ENCODE assay signal across 5 fruit fly cellular contexts in genomic region chr3R:28847547-28848316, dm6.
TF ChIP-seq lines count a peak whose summit lies in the region.

No protein-coding gene starts in this region.

- no peak for TF ChIP-seq CTCF in whole organism, embryonic (GFP tag; optimal IDR thresholded peaks at IDR 0.05; lab: Kevin White, UChicago)

TF ChIP-seq in whole organism, 6 proteins besides CTCF, POLR2A, EP300 and RAD21:
- TF ChIP-seq pan (optimal IDR thresholded peaks at IDR 0.05; lab: Kevin White, UChicago) = peak; percentile 31
- TF ChIP-seq Dll (optimal IDR thresholded peaks at IDR 0.05; lab: Kevin White, UChicago) = no peak

TF ChIP-seq in whole organism, embryonic, 481 proteins besides CTCF, POLR2A, EP300 and RAD21 (continues in another document):
- TF ChIP-seq CG10267 (tag; optimal IDR thresholded peaks at IDR 0.05; lab: Kevin White, UChicago) (peak; percentile 10), Asciz (GFP tag; optimal IDR thresholded peaks at IDR 0.05; lab: Kevin White, UChicago) (peak; percentile 10), CG8388 (GFP tag; optimal IDR thresholded peaks at IDR 0.05; lab: Kevin White, UChicago) (peak; percentile 29), gem (tag; optimal IDR thresholded peaks at IDR 0.05; lab: Kevin White, UChicago) (peak; percentile 56), ato (GFP tag; IDR thresholded peaks at IDR 0.05; lab: Robert Waterston, UW; ENCODE audit: partially characterized antibody) (no peak), CG7556 (GFP tag; optimal IDR thresholded peaks at IDR 0.05; lab: Kevin White, UChicago) (peak; percentile 8), CG10979 (tag; optimal IDR thresholded peaks at IDR 0.05; lab: Kevin White, UChicago) (peak; percentile 28), CG8924 (tag; optimal IDR thresholded peaks at IDR 0.05; lab: Kevin White, UChicago) (peak; percentile 15), caup (GFP tag; optimal IDR thresholded peaks at IDR 0.05; lab: Kevin White, UChicago; ENCODE audit: severe bottlenecking) (no peak), CG31441 (GFP tag; IDR thresholded peaks at IDR 0.05; lab: Robert Waterston, UW) (peak; percentile 38; the same call in 1 of the 2 replicates), D19A (tag; optimal IDR thresholded peaks at IDR 0.05; lab: Kevin White, UChicago) (peak; percentile 37), CG2678 (tag; optimal IDR thresholded peaks at IDR 0.05; lab: Kevin White, UChicago) (peak; percentile 40), gsb-n (tag; optimal IDR thresholded peaks at IDR 0.05; lab: Kevin White, UChicago) (peak; percentile 35), CG15601 (tag; optimal IDR thresholded peaks at IDR 0.05; lab: Kevin White, UChicago) (peak; percentile 15), Sin3A (optimal IDR thresholded peaks at IDR 0.05; lab: Kevin White, UChicago) (no peak), ci (GFP tag; IDR thresholded peaks at IDR 0.05; lab: Robert Waterston, UW) (0 out of 3 replicates have a peak, but pooled peaks have one; percentile 7), Taf1 (GFP tag; IDR thresholded peaks at IDR 0.05; lab: Robert Waterston, UW) (no peak), D (optimal IDR thresholded peaks at IDR 0.05; lab: Kevin White, UChicago) (no peak), D (GFP tag; optimal IDR thresholded peaks at IDR 0.05; lab: Kevin White, UChicago) (peak; percentile 13), CG30403 (GFP tag; optimal IDR thresholded peaks at IDR 0.05; lab: Kevin White, UChicago) (peak; percentile 14), CG17361 (GFP tag; IDR thresholded peaks at IDR 0.05; lab: Robert Waterston, UW) (peak; percentile 52; the same call in 2 of the 3 replicates)

TF ChIP-seq in whole organism, prepupa, 60 proteins besides CTCF, POLR2A, EP300 and RAD21 (continues in another document):
- TF ChIP-seq CG15336 (GFP tag; IDR thresholded peaks at IDR 0.05; lab: Robert Waterston, UW) (no peak), Blimp-1 (GFP tag; optimal IDR thresholded peaks at IDR 0.05; lab: Kevin White, UChicago) (no peak), CG11294 (GFP tag; IDR thresholded peaks at IDR 0.05; lab: Robert Waterston, UW) (no peak), fkh (GFP tag; optimal IDR thresholded peaks at IDR 0.05; lab: Kevin White, UChicago) (no peak), CG6854 (GFP tag; optimal IDR thresholded peaks at IDR 0.05; lab: Kevin White, UChicago) (no peak), CG34406 (GFP tag; optimal IDR thresholded peaks at IDR 0.05; lab: Kevin White, UChicago) (peak; percentile 59), Ets21C (GFP tag; optimal IDR thresholded peaks at IDR 0.05; lab: Kevin White, UChicago) (peak; percentile 10), CG4318 (GFP tag; optimal IDR thresholded peaks at IDR 0.05; lab: Kevin White, UChicago) (no peak), achi (GFP tag; optimal IDR thresholded peaks at IDR 0.05; lab: Kevin White, UChicago) (peak; percentile 48), CG16779 (tag; optimal IDR thresholded peaks at IDR 0.05; lab: Kevin White, UChicago) (no peak), CG8319 (GFP tag; optimal IDR thresholded peaks at IDR 0.05; lab: Kevin White, UChicago) (peak; percentile 26), CG6808 (GFP tag; optimal IDR thresholded peaks at IDR 0.05; lab: Kevin White, UChicago) (peak; percentile 69), CG11762 (GFP tag; optimal IDR thresholded peaks at IDR 0.05; lab: Kevin White, UChicago; ENCODE audit: insufficient read depth) (peak; percentile 35), CG8632 (GFP tag; optimal IDR thresholded peaks at IDR 0.05; lab: Kevin White, UChicago) (peak; percentile 21), acj6 (GFP tag; optimal IDR thresholded peaks at IDR 0.05; lab: Kevin White, UChicago) (peak; percentile 67), Eip78C (GFP tag; lab: Kevin White, UChicago) (peak; percentile 85), CG32006 (GFP tag; optimal IDR thresholded peaks at IDR 0.05; lab: Kevin White, UChicago) (peak; percentile 49), OdsH (GFP tag; optimal IDR thresholded peaks at IDR 0.05; lab: Kevin White, UChicago) (peak; percentile 65), CG11902 (GFP tag; optimal IDR thresholded peaks at IDR 0.05; lab: Kevin White, UChicago) (peak; percentile 36), CG3919 (GFP tag; optimal IDR thresholded peaks at IDR 0.05; lab: Kevin White, UChicago) (peak; percentile 55), CG8119 (GFP tag; IDR thresholded peaks at IDR 0.05; lab: Robert Waterston, UW) (no peak), CG9139 (GFP tag; optimal IDR thresholded peaks at IDR 0.05; lab: Kevin White, UChicago) (peak; percentile 27), Met (GFP tag; optimal IDR thresholded peaks at IDR 0.05; lab: Kevin White, UChicago) (peak; percentile 37), Gug (GFP tag; IDR thresholded peaks at IDR 0.05; lab: Robert Waterston, UW) (no peak)

TF ChIP-seq in whole organism, pupa, 21 proteins besides CTCF, POLR2A, EP300 and RAD21:
- TF ChIP-seq CG4496 (GFP tag; IDR thresholded peaks at IDR 0.05; lab: Robert Waterston, UW) (no peak), rn (GFP tag; IDR thresholded peaks at IDR 0.05; lab: Robert Waterston, UW) (no peak), CG17806 (tag; optimal IDR thresholded peaks at IDR 0.05; lab: Kevin White, UChicago) (peak; percentile 53), CG15710 (tag; optimal IDR thresholded peaks at IDR 0.05; lab: Kevin White, UChicago) (peak; percentile 66), Ets98B (GFP tag; IDR thresholded peaks at IDR 0.05; lab: Robert Waterston, UW) (no peak), CG9948 (tag; optimal IDR thresholded peaks at IDR 0.05; lab: Kevin White, UChicago) (peak; percentile 49), Pif1A (GFP tag; optimal IDR thresholded peaks at IDR 0.05; lab: Kevin White, UChicago) (peak; percentile 18), CG8301 (tag; optimal IDR thresholded peaks at IDR 0.05; lab: Kevin White, UChicago) (peak; percentile 11), fd96Ca (GFP tag; IDR thresholded peaks at IDR 0.05; lab: Robert Waterston, UW) (no peak), CG8159 (tag; optimal IDR thresholded peaks at IDR 0.05; lab: Kevin White, UChicago) (peak; percentile 80), D1 (tag; optimal IDR thresholded peaks at IDR 0.05; lab: Kevin White, UChicago) (peak; percentile 14), CG14655 (GFP tag; optimal IDR thresholded peaks at IDR 0.05; lab: Kevin White, UChicago) (peak; percentile 53), gl (tag; optimal IDR thresholded peaks at IDR 0.05; lab: Kevin White, UChicago) (no peak), Pif1B (GFP tag; optimal IDR thresholded peaks at IDR 0.05; lab: Kevin White, UChicago) (peak; percentile 14), CG10348 (GFP tag; IDR thresholded peaks at IDR 0.05; lab: Robert Waterston, UW) (no peak), CG12605 (GFP tag; IDR thresholded peaks at IDR 0.05; lab: Robert Waterston, UW) (no peak), EcR (GFP tag; optimal IDR thresholded peaks at IDR 0.05; lab: Kevin White, UChicago) (peak; percentile 88), CG32121 (GFP tag; IDR thresholded peaks at IDR 0.05; lab: Robert Waterston, UW) (no peak), CG34367 (tag; optimal IDR thresholded peaks at IDR 0.05; lab: Kevin White, UChicago) (peak; percentile 27), Snoo (tag; optimal IDR thresholded peaks at IDR 0.05; lab: Kevin White, UChicago) (peak; percentile 41), CG13204 (GFP tag; optimal IDR thresholded peaks at IDR 0.05; lab: Kevin White, UChicago) (no peak)
TF ChIP-seq in whole organism, pupa: peak in this region for 12.

TF ChIP-seq in whole organism, wandering third instar larva, 38 proteins besides CTCF, POLR2A, EP300 and RAD21:
- no peak for TF ChIP-seq jim (GFP tag; optimal IDR thresholded peaks at IDR 0.05; lab: Kevin White, UChicago)
- TF ChIP-seq rgr (GFP tag; optimal IDR thresholded peaks at IDR 0.05; lab: Kevin White, UChicago) = peak; percentile 20
- TF ChIP-seq Myc (optimal IDR thresholded peaks at IDR 0.05; lab: Kevin White, UChicago) = no peak
- peak in 1 of 2 experiments; percentile 46 for TF ChIP-seq foxo (GFP tag; optimal IDR thresholded peaks at IDR 0.05; lab: Kevin White, UChicago)
- no peak for TF ChIP-seq CG9705 (GFP tag; optimal IDR thresholded peaks at IDR 0.05; lab: Kevin White, UChicago)
- TF ChIP-seq OdsH (GFP tag; optimal IDR thresholded peaks at IDR 0.05; lab: Kevin White, UChicago) = peak; percentile 26
- peak; percentile 38 for TF ChIP-seq Sp1 (GFP tag; optimal IDR thresholded peaks at IDR 0.05; lab: Kevin White, UChicago)
- no peak for TF ChIP-seq N (GFP tag; optimal IDR thresholded peaks at IDR 0.05; lab: Kevin White, UChicago)
- TF ChIP-seq tai (GFP tag; optimal IDR thresholded peaks at IDR 0.05; lab: Kevin White, UChicago) = no peak
- TF ChIP-seq Vsx2 (GFP tag; optimal IDR thresholded peaks at IDR 0.05; lab: Kevin White, UChicago; ENCODE audit: partially characterized antibody) = no peak
- TF ChIP-seq Mio (GFP tag; optimal IDR thresholded peaks at IDR 0.05; lab: Kevin White, UChicago) = no peak
- no peak for TF ChIP-seq CrebA (GFP tag; optimal IDR thresholded peaks at IDR 0.05; lab: Kevin White, UChicago; ENCODE audit: borderline replicate concordance)
- peak; percentile 32 for TF ChIP-seq HLH106 (tag; optimal IDR thresholded peaks at IDR 0.05; lab: Kevin White, UChicago)
- TF ChIP-seq Jra (GFP tag; optimal IDR thresholded peaks at IDR 0.05; lab: Kevin White, UChicago) = no peak
- no peak for TF ChIP-seq brk (GFP tag; optimal IDR thresholded peaks at IDR 0.05; lab: Kevin White, UChicago)
- TF ChIP-seq woc (GFP tag; optimal IDR thresholded peaks at IDR 0.05; lab: Kevin White, UChicago) = peak; percentile 19
- TF ChIP-seq h (GFP tag; optimal IDR thresholded peaks at IDR 0.05; lab: Kevin White, UChicago) = no peak
- no peak for TF ChIP-seq Hr78 (GFP tag; optimal IDR thresholded peaks at IDR 0.05; lab: Kevin White, UChicago)
- peak; percentile 33 for TF ChIP-seq psq (GFP tag; optimal IDR thresholded peaks at IDR 0.05; lab: Kevin White, UChicago)
- TF ChIP-seq sv (GFP tag; optimal IDR thresholded peaks at IDR 0.05; lab: Kevin White, UChicago) = no peak
- TF ChIP-seq dmrt93B (GFP tag; optimal IDR thresholded peaks at IDR 0.05; lab: Kevin White, UChicago) = peak; percentile 53
- TF ChIP-seq dl (GFP tag; optimal IDR thresholded peaks at IDR 0.05; lab: Kevin White, UChicago; ENCODE audit: insufficient read depth in 1 of 2, partially characterized antibody in 2 of 2) = no peak
- no peak for TF ChIP-seq lola (GFP tag; optimal IDR thresholded peaks at IDR 0.05; lab: Kevin White, UChicago)
- peak; percentile 0 for TF ChIP-seq fru (GFP tag; optimal IDR thresholded peaks at IDR 0.05; lab: Kevin White, UChicago)
